Fruit fly (Drosophila melanogaster) Kc167 (cell line): ENCODE data around the gene psidin.

Source experiments
- Sin3A ChIP-seq: fragments of >200 bp; optimal IDR thresholded peaks from 2 replicates; lab custom pipeline; 2018; ENCODE audit warnings: missing external identifiers
- h ChIP-seq: fragments of >200 bp; optimal IDR thresholded peaks from 3 replicates; lab custom pipeline; 2018; ENCODE audit warnings: missing external identifiers
- insv ChIP-seq: fragments of >200 bp; optimal IDR thresholded peaks from 3 replicates; lab custom pipeline; 2018; ENCODE audit warnings: missing external identifiers
- psq ChIP-seq: fragments of >200 bp; optimal IDR thresholded peaks from 2 replicates; lab custom pipeline; 2017; ENCODE audit warnings: missing external identifiers

DNA sequence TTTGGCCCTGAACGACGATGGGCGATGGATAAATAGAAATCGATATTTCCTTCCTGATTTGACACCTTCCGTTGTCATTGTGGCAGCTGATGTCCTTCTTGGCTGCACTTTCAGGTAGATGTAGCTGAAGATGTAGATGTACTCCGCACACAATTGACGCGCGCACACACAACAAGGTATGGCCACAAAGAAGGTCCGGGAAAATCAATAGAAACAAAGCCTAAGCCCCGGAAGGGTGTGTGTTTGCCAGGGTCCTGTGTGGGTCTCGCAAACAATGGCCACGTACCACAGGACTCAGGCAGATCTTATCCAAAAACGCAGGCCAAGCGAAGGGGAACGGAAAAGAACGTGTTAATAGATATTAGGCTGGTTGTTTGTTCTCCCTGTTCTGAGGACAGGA lies 26.1 kb upstream of the psidin start:
- no peak for TF ChIP-seq h
- no peak for TF ChIP-seq Sin3A (lab: Kevin White, UChicago)
- no peak for TF ChIP-seq insv (lab: Kevin White, UChicago)
- TF ChIP-seq psq = no peak
